Worm (Caenorhabditis elegans) whole organism, L1 larva: ENCODE results near the gene Y32G9A.5.
A peak's percentile ranks its signal among the peaks of the same experiment; 100 is the strongest.

ENCODE experiments used
- C16A3.4 ChIP-seq: fragments of 150-350 bp; optimal IDR thresholded peaks from 2 replicates; lab custom pipeline; 2014; ENCODE audit warnings: missing biosample characterization, missing genetic modification characterization
- aha-1 ChIP-seq: fragments of 150-350 bp; optimal IDR thresholded peaks from 2 replicates; lab custom pipeline; 2014; ENCODE audit warnings: missing biosample characterization, missing genetic modification characterization
- alr-1 ChIP-seq: fragments of 200-800 bp; sonication (Bioruptor generic); optimal IDR thresholded peaks from 2 replicates; lab custom pipeline; 2018; ENCODE audit warnings: borderline replicate concordance, mild to moderate bottlenecking, missing genetic modification characterization, missing compliant biosample characterization
- ama-1 ChIP-seq: fragments of 150-350 bp; optimal IDR thresholded peaks from 2 replicates; lab custom pipeline; 2014
- blmp-1 ChIP-seq: fragments of 150-350 bp; optimal IDR thresholded peaks from 2 replicates; lab custom pipeline; 2014; ENCODE audit warnings: missing biosample characterization, missing genetic modification characterization
- ceh-8 ChIP-seq: fragments of 200-800 bp; sonication (Bioruptor generic); optimal IDR thresholded peaks from 2 replicates; lab custom pipeline; 2018; ENCODE audit warnings: mild to moderate bottlenecking, missing genetic modification characterization, moderate library complexity, missing compliant biosample characterization
- ceh-82 ChIP-seq, 3 experiments: fragments of 150-350 bp in 1 of 3; sonication (generic microtip) in 2 of 3; optimal IDR thresholded peaks; 2 replicates each; lab custom pipeline; 2014 to 2017; ENCODE audit warnings: missing biosample characterization in 3 of 3, missing genetic modification characterization in 3 of 3
- dsc-1 ChIP-seq: sonication (generic microtip); optimal IDR thresholded peaks from 2 replicates; lab custom pipeline; 2016; ENCODE audit warnings: mild to moderate bottlenecking, missing genetic modification characterization, missing compliant biosample characterization
- efl-1 ChIP-seq, 4 experiments: fragments of 150-350 bp; optimal IDR thresholded peaks in 3 of 4; peaks in 1 of 4; 1 replicate in 1 of 4; 2 replicates in 3 of 4; lab custom pipeline; 2014; ENCODE audit warnings: missing biosample characterization in 2 of 4, missing genetic modification characterization in 2 of 4, missing genetic modification reagents in 2 of 4
- fkh-10 ChIP-seq: sonication (generic microtip); optimal IDR thresholded peaks from 2 replicates; lab custom pipeline; 2017; ENCODE audit warnings: missing biosample characterization, missing genetic modification reagents, missing genetic modification characterization
- fkh-8 ChIP-seq: sonication (generic microtip); optimal IDR thresholded peaks from 2 replicates; lab custom pipeline; 2016; ENCODE audit warnings: mild to moderate bottlenecking, missing genetic modification characterization, missing compliant biosample characterization
- grh-1 ChIP-seq: fragments of 200-800 bp; sonication (Bioruptor generic); IDR thresholded peaks from 2 replicates; pipeline ENCODE4 v1.3.6; 2022; ENCODE audit warnings: missing genetic modification reagents, missing genetic modification characterization, missing compliant biosample characterization
- hlh-17 ChIP-seq: fragments of 200-800 bp; sonication (Bioruptor generic); optimal IDR thresholded peaks from 2 replicates; lab custom pipeline; 2018; ENCODE audit warnings: missing genetic modification characterization, mild to moderate bottlenecking, missing compliant biosample characterization, moderate library complexity, borderline replicate concordance
- hlh-4 ChIP-seq: sonication (generic microtip); optimal IDR thresholded peaks from 2 replicates; lab custom pipeline; 2016; ENCODE audit warnings: mild to moderate bottlenecking, missing genetic modification characterization, missing compliant biosample characterization
- isw-1 ChIP-seq: fragments of 200-800 bp; sonication (Bioruptor generic); IDR thresholded peaks from 2 replicates; pipeline ENCODE4 v1.3.6; 2022; ENCODE audit warnings: missing genetic modification characterization, missing compliant biosample characterization
- mab-9 ChIP-seq: fragments of 200-800 bp; sonication (Bioruptor generic); IDR thresholded peaks from 2 replicates; pipeline ENCODE4 v1.3.6; 2022; ENCODE audit warnings: missing genetic modification reagents, missing genetic modification characterization, missing compliant biosample characterization
- mef-2 ChIP-seq: fragments of 150-350 bp; optimal IDR thresholded peaks from 2 replicates; lab custom pipeline; 2014; ENCODE audit warnings: missing biosample characterization, missing genetic modification characterization
- mep-1 ChIP-seq: fragments of 150-350 bp; optimal IDR thresholded peaks from 2 replicates; lab custom pipeline; 2014; ENCODE audit warnings: missing biosample characterization, missing genetic modification characterization
- nhr-12 ChIP-seq: sonication (generic microtip); optimal IDR thresholded peaks from 2 replicates; lab custom pipeline; 2017; ENCODE audit warnings: missing biosample characterization, missing genetic modification characterization
- nhr-19 ChIP-seq: fragments of 200-800 bp; sonication (Bioruptor generic); conservative IDR thresholded peaks from 2 replicates; pipeline ENCODE4 v1.3.6; 2022; ENCODE audit warnings: missing genetic modification characterization, missing compliant biosample characterization
- nhr-20 ChIP-seq: sonication (generic microtip); optimal IDR thresholded peaks from 2 replicates; lab custom pipeline; 2016; ENCODE audit warnings: mild to moderate bottlenecking, missing genetic modification characterization, missing compliant biosample characterization
- nhr-237 ChIP-seq: fragments of 150-350 bp; optimal IDR thresholded peaks from 2 replicates; lab custom pipeline; 2014; ENCODE audit warnings: missing biosample characterization, missing genetic modification characterization
- nhr-28 ChIP-seq: fragments of 150-350 bp; optimal IDR thresholded peaks from 2 replicates; lab custom pipeline; 2014; ENCODE audit warnings: missing biosample characterization, missing genetic modification characterization
- nhr-47 ChIP-seq: sonication (generic microtip); optimal IDR thresholded peaks from 2 replicates; lab custom pipeline; 2016; ENCODE audit warnings: mild to moderate bottlenecking, missing genetic modification characterization, moderate library complexity, missing compliant biosample characterization
- nhr-76 ChIP-seq: sonication (generic microtip); optimal IDR thresholded peaks from 2 replicates; lab custom pipeline; 2017; ENCODE audit warnings: missing biosample characterization, missing genetic modification characterization
- nhr-85 ChIP-seq: sonication (generic microtip); peaks from one replicate; lab custom pipeline; 2016; ENCODE audit warnings: missing genetic modification characterization, inconsistent platforms, missing compliant biosample characterization
- nhr-90 ChIP-seq: sonication (generic microtip); optimal IDR thresholded peaks from 2 replicates; lab custom pipeline; 2016; ENCODE audit warnings: mild to moderate bottlenecking, missing genetic modification characterization, missing compliant biosample characterization; ENCODE audit not compliant: poor library complexity
- pag-3 ChIP-seq: sonication (generic microtip); optimal IDR thresholded peaks from 2 replicates; lab custom pipeline; 2017; ENCODE audit warnings: missing genetic modification characterization, mild to moderate bottlenecking, missing compliant biosample characterization, antibody characterized with exemption, borderline replicate concordance; ENCODE audit not compliant: insufficient read depth
- pqm-1 ChIP-seq: sonication (generic microtip); optimal IDR thresholded peaks from 3 replicates; lab custom pipeline; 2017; ENCODE audit warnings: missing biosample characterization, missing genetic modification characterization
- rnt-1 ChIP-seq: sonication (generic microtip); optimal IDR thresholded peaks from 2 replicates; lab custom pipeline; 2016; ENCODE audit warnings: mild to moderate bottlenecking, missing genetic modification characterization, moderate library complexity, missing compliant biosample characterization
- snu-23 ChIP-seq: sonication (generic microtip); optimal IDR thresholded peaks from 2 replicates; lab custom pipeline; 2016; ENCODE audit warnings: missing genetic modification characterization, missing compliant biosample characterization
- sox-4 ChIP-seq: sonication (generic microtip); optimal IDR thresholded peaks from 2 replicates; lab custom pipeline; 2016; ENCODE audit warnings: missing genetic modification characterization, missing compliant biosample characterization
- sptf-1 ChIP-seq: fragments of 150-350 bp; optimal IDR thresholded peaks from 2 replicates; lab custom pipeline; 2014; ENCODE audit warnings: missing biosample characterization, missing genetic modification characterization
- tbx-2 ChIP-seq: sonication (generic microtip); optimal IDR thresholded peaks from 2 replicates; lab custom pipeline; 2016; ENCODE audit warnings: missing genetic modification characterization, missing compliant biosample characterization
- tlp-1 ChIP-seq: fragments of 150-350 bp; optimal IDR thresholded peaks from 2 replicates; lab custom pipeline; 2014; ENCODE audit warnings: missing biosample characterization, missing genetic modification characterization
- unc-98 ChIP-seq: fragments of 200-800 bp; sonication (Bioruptor generic); IDR thresholded peaks from 2 replicates; pipeline ENCODE4 v1.3.6; 2022; ENCODE audit warnings: missing genetic modification characterization, missing compliant biosample characterization
- vab-15 ChIP-seq: sonication (generic microtip); optimal IDR thresholded peaks from 2 replicates; lab custom pipeline; 2017; ENCODE audit warnings: missing genotype, mild to moderate bottlenecking, missing genetic modification characterization, missing compliant biosample characterization
- xbp-1 ChIP-seq: sonication (generic microtip); optimal IDR thresholded peaks from 2 replicates; lab custom pipeline; 2016; ENCODE audit warnings: missing genetic modification characterization, missing compliant biosample characterization
- zip-4 ChIP-seq: fragments of 200-800 bp; sonication (Bioruptor generic); optimal IDR thresholded peaks from 2 replicates; lab custom pipeline; 2018; ENCODE audit warnings: mild to moderate bottlenecking, missing genetic modification characterization, moderate library complexity, missing compliant biosample characterization

Gene Y32G9A.5

ce11 chrV:1918030-1918559 is 10.6 kb downstream of the Y32G9A.5 start, which contains the start of gene Y32G9A.2 (continued):
- TF ChIP-seq nhr-90 (tag; lab: Kevin White, UChicago), result peak; percentile 42
- TF ChIP-seq nhr-76 (tag; lab: Kevin White, UChicago), result no peak
- peak; percentile 49 for TF ChIP-seq nhr-20 (tag; lab: Kevin White, UChicago)
- peak; percentile 63 for TF ChIP-seq snu-23 (GFP tag; lab: Kevin White, UChicago)
- no peak for TF ChIP-seq nhr-47 (tag; lab: Kevin White, UChicago)
- TF ChIP-seq nhr-85 (tag; lab: Kevin White, UChicago), result peak; percentile 68
- no peak for TF ChIP-seq fkh-10 (GFP tag; lab: Kevin White, UChicago)
- peak; percentile 81 for TF ChIP-seq blmp-1 (tag; lab: Kevin White, UChicago)
- no peak for TF ChIP-seq ceh-8 (GFP tag; lab: Kevin White, UChicago)
- no peak for TF ChIP-seq nhr-12
- TF ChIP-seq ceh-82 (tag; optimal IDR thresholded peaks at IDR 0.05; lab: Kevin White, UChicago), result peak in 1 of 3 experiments; percentile 36
- no peak for TF ChIP-seq nhr-237
- peak; percentile 1 for TF ChIP-seq xbp-1 (tag; lab: Kevin White, UChicago)
- TF ChIP-seq nhr-28, result no peak
- no peak for TF ChIP-seq aha-1 (tag; lab: Kevin White, UChicago)

ce11 chrV:1920105-1920504 is 12.7 kb downstream of the Y32G9A.5 start, which contains the start of gene Y32G9A.12:
Gene Y32G9A.12 (minus strand): TSS chrV:1920205.
- TF ChIP-seq grh-1 (GFP tag; lab: Robert Waterston, UW) (no peak), efl-1 (optimal IDR thresholded peaks at IDR 0.05; lab: Kevin White, UChicago) (no peak), efl-1 (GFP tag; optimal IDR thresholded peaks at IDR 0.05 in 1 of 2; lab: Kevin White, UChicago) (no peak), tlp-1 (no peak), vab-15 (tag; lab: Kevin White, UChicago) (no peak), isw-1 (GFP tag; lab: Robert Waterston, UW) (no peak), C16A3.4 (tag; lab: Kevin White, UChicago) (no peak), hlh-4 (tag; lab: Kevin White, UChicago) (no peak), nhr-90 (tag; lab: Kevin White, UChicago) (no peak), mep-1 (tag; lab: Kevin White, UChicago) (no peak), rnt-1 (tag; lab: Kevin White, UChicago) (no peak), tbx-2 (no peak), pqm-1 (no peak), fkh-8 (no peak), nhr-237 (no peak), unc-98 (GFP tag; lab: Robert Waterston, UW) (no peak), nhr-19 (GFP tag; lab: Robert Waterston, UW) (no peak), blmp-1 (tag; lab: Kevin White, UChicago) (no peak), hlh-17 (GFP tag; lab: Kevin White, UChicago) (no peak), zip-4 (GFP tag; lab: Kevin White, UChicago) (no peak), ama-1 (lab: Kevin White, UChicago) (no peak)

ce11 chrV:1921321-1921720 is 13.9 kb downstream of the Y32G9A.5 start, which contains the start of gene gst-37:
Gene gst-37 (plus strand): TSS chrV:1921621.
- no peak for TF ChIP-seq unc-98 (GFP tag; lab: Robert Waterston, UW)
- TF ChIP-seq mab-9, result no peak
- no peak for TF ChIP-seq alr-1 (tag; lab: Kevin White, UChicago)
- TF ChIP-seq sptf-1 (tag; lab: Kevin White, UChicago), result no peak
- TF ChIP-seq pag-3 (tag; lab: Kevin White, UChicago), result no peak
- TF ChIP-seq rnt-1 (tag; lab: Kevin White, UChicago), result no peak
- no peak for TF ChIP-seq mef-2 (tag; lab: Kevin White, UChicago)
- no peak for TF ChIP-seq sox-4 (tag; lab: Kevin White, UChicago)
- no peak for TF ChIP-seq fkh-8
- no peak for TF ChIP-seq ceh-82 (tag; optimal IDR thresholded peaks at IDR 0.05; lab: Kevin White, UChicago)
- no peak for TF ChIP-seq fkh-10 (GFP tag; lab: Kevin White, UChicago)
- TF ChIP-seq tbx-2, result no peak
- TF ChIP-seq mep-1 (tag; lab: Kevin White, UChicago), result no peak
- TF ChIP-seq nhr-90 (tag; lab: Kevin White, UChicago), result no peak
- no peak for TF ChIP-seq dsc-1 (tag; lab: Kevin White, UChicago)
- TF ChIP-seq aha-1 (tag; lab: Kevin White, UChicago), result no peak
- TF ChIP-seq nhr-237, result no peak
